Worm (Caenorhabditis elegans) whole organism, L1 larva: Measurements from ENCODE around the gene R10D12.1.

ENCODE experiments used
- ces-1 ChIP-seq: fragments of 150-350 bp; optimal IDR thresholded peaks from 2 replicates; lab custom pipeline; 2014; ENCODE audit warnings: missing biosample characterization, missing genetic modification reagents, missing genetic modification characterization
- dpl-1 ChIP-seq, 3 experiments: fragments of 150-350 bp in 2 of 3; sonication (generic microtip) in 1 of 3; optimal IDR thresholded peaks; 2 replicates each; lab custom pipeline; 2014 to 2017; ENCODE audit warnings: missing biosample characterization in 3 of 3, missing genetic modification characterization in 3 of 3, missing genetic modification reagents in 3 of 3
- lin-15B ChIP-seq: fragments of 150-350 bp; sonication (generic microtip); optimal IDR thresholded peaks from 3 replicates; lab custom pipeline; 2014; ENCODE audit warnings: missing biosample characterization, missing genetic modification characterization
- pag-3 ChIP-seq: sonication (generic microtip); optimal IDR thresholded peaks from 2 replicates; lab custom pipeline; 2017; ENCODE audit warnings: missing genetic modification characterization, mild to moderate bottlenecking, missing compliant biosample characterization, antibody characterized with exemption, borderline replicate concordance; ENCODE audit not compliant: insufficient read depth
- pqm-1 ChIP-seq: sonication (generic microtip); optimal IDR thresholded peaks from 3 replicates; lab custom pipeline; 2017; ENCODE audit warnings: missing biosample characterization, missing genetic modification characterization
- unc-30 ChIP-seq: sonication (generic microtip); optimal IDR thresholded peaks from 2 replicates; lab custom pipeline; 2017; ENCODE audit warnings: missing biosample characterization, missing genetic modification characterization
- zip-4 ChIP-seq: fragments of 200-800 bp; sonication (Bioruptor generic); optimal IDR thresholded peaks from 2 replicates; lab custom pipeline; 2018; ENCODE audit warnings: mild to moderate bottlenecking, missing genetic modification characterization, moderate library complexity, missing compliant biosample characterization
- ztf-11 ChIP-seq, 2 experiments: sonication (generic microtip); optimal IDR thresholded peaks; 2 replicates each; lab custom pipeline; 2016 to 2017; ENCODE audit warnings: missing genetic modification characterization in 2 of 2, missing biosample characterization in 1 of 2, missing compliant biosample characterization in 1 of 2

DNA sequence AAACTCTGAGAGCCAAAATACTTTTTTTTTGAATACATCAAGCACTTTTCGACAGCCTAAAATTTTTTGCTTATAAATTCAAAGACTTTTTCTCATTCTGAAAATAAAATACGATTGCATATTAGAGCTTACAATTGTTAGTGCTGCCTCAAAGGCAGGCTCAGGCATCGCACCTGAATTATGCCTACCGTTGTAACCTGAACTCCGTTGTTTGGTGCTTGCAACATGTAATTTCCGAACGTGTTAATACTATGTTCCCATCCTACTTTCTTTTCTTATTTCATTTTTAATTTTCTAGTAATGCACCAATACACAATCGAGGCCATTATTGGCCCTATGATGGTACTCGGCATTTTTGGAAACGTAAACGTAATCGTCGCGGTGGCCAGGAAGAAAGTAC is 47.1 kb downstream of the R10D12.1 start, which contains the start of gene srsx-19:
- TF ChIP-seq pqm-1 (no peak), pag-3 (tag; lab: Kevin White, UChicago) (no peak), ces-1 (GFP tag; lab: Kevin White, UChicago) (no peak), ztf-11 (tag; optimal IDR thresholded peaks at IDR 0.05; lab: Kevin White, UChicago) (no peak), zip-4 (GFP tag; lab: Kevin White, UChicago) (no peak), dpl-1 (GFP tag; optimal IDR thresholded peaks at IDR 0.05; lab: Kevin White, UChicago) (no peak), unc-30 (tag; lab: Kevin White, UChicago) (no peak), lin-15B (no peak)
